Fruit fly (Drosophila melanogaster): ENCODE data around the gene CG31913.

Gene CG31913

dm6 chr2L:5783731-5784130 is at the start of gene CG31913:
TSS of gene CG31913 (plus strand) at chr2L:5784031.
- TF ChIP-seq insv (optimal IDR thresholded peaks at IDR 0.05) (no peak), h (optimal IDR thresholded peaks at IDR 0.05) (no peak), Sin3A (optimal IDR thresholded peaks at IDR 0.05) (no peak), psq (optimal IDR thresholded peaks at IDR 0.05) (no peak), ttk (optimal IDR thresholded peaks at IDR 0.05) (no peak), Myc (optimal IDR thresholded peaks at IDR 0.05) (no peak)

dm6 chr2L:5740740-5741139 is 43.1 kb upstream of the CG31913 start:
- no peak for TF ChIP-seq Sin3A (optimal IDR thresholded peaks at IDR 0.05)
- no peak for TF ChIP-seq insv (optimal IDR thresholded peaks at IDR 0.05)
- TF ChIP-seq h (optimal IDR thresholded peaks at IDR 0.05): no peak
- TF ChIP-seq psq (optimal IDR thresholded peaks at IDR 0.05): no peak
- no peak for TF ChIP-seq Myc (optimal IDR thresholded peaks at IDR 0.05)
- no peak for TF ChIP-seq ttk (optimal IDR thresholded peaks at IDR 0.05)

dm6 chr2L:5741144-5741543 is 42.7 kb upstream of the CG31913 start, which contains the start of gene CG11147:
TSS of gene CG11147 (minus strand) at chr2L:5741244.
- TF ChIP-seq h (optimal IDR thresholded peaks at IDR 0.05): no peak
- no peak for TF ChIP-seq insv (optimal IDR thresholded peaks at IDR 0.05)
- TF ChIP-seq ttk (optimal IDR thresholded peaks at IDR 0.05): no peak
- no peak for TF ChIP-seq Sin3A (optimal IDR thresholded peaks at IDR 0.05)
- no peak for TF ChIP-seq Myc (optimal IDR thresholded peaks at IDR 0.05)
- TF ChIP-seq psq (optimal IDR thresholded peaks at IDR 0.05): no peak

- TF ChIP-seq insv (optimal IDR thresholded peaks at IDR 0.05) (no peak), ttk (optimal IDR thresholded peaks at IDR 0.05) (no peak), Sin3A (optimal IDR thresholded peaks at IDR 0.05) (no peak), Myc (optimal IDR thresholded peaks at IDR 0.05) (no peak), psq (optimal IDR thresholded peaks at IDR 0.05) (no peak), h (optimal IDR thresholded peaks at IDR 0.05) (no peak)
Observed at dm6 chr2L:5742437-5742836, 41.4 kb upstream of the CG31913 start.

- TF ChIP-seq Sin3A (optimal IDR thresholded peaks at IDR 0.05) (no peak), Myc (optimal IDR thresholded peaks at IDR 0.05) (no peak), psq (optimal IDR thresholded peaks at IDR 0.05) (no peak), insv (optimal IDR thresholded peaks at IDR 0.05) (no peak), ttk (optimal IDR thresholded peaks at IDR 0.05) (no peak), h (optimal IDR thresholded peaks at IDR 0.05) (no peak)
Observed at dm6 chr2L:5743537-5744148, 40.2 kb upstream of the CG31913 start.

- TF ChIP-seq psq (optimal IDR thresholded peaks at IDR 0.05) (no peak), Sin3A (optimal IDR thresholded peaks at IDR 0.05) (no peak)
Observed at dm6 chr2L:5745857-5746256, 38.0 kb upstream of the CG31913 start, which contains the start of gene CG11029. TSS of gene CG11029 (plus strand) at chr2L:5746157.

dm6 chr2L:5748188-5748587 is 35.6 kb upstream of the CG31913 start:
- TF ChIP-seq psq (optimal IDR thresholded peaks at IDR 0.05) (no peak), Myc (optimal IDR thresholded peaks at IDR 0.05) (no peak), Sin3A (optimal IDR thresholded peaks at IDR 0.05) (no peak), h (optimal IDR thresholded peaks at IDR 0.05) (no peak), ttk (optimal IDR thresholded peaks at IDR 0.05) (no peak), insv (optimal IDR thresholded peaks at IDR 0.05) (no peak)

dm6 chr2L:5751448-5751847 is 32.4 kb upstream of the CG31913 start:
- no peak for TF ChIP-seq h (optimal IDR thresholded peaks at IDR 0.05)
- no peak for TF ChIP-seq ttk (optimal IDR thresholded peaks at IDR 0.05)
- no peak for TF ChIP-seq Myc (optimal IDR thresholded peaks at IDR 0.05)
- TF ChIP-seq Sin3A (optimal IDR thresholded peaks at IDR 0.05): no peak
- TF ChIP-seq psq (optimal IDR thresholded peaks at IDR 0.05): no peak
- no peak for TF ChIP-seq insv (optimal IDR thresholded peaks at IDR 0.05)

dm6 chr2L:5765139-5765538 is 18.7 kb upstream of the CG31913 start:
- TF ChIP-seq Sin3A (optimal IDR thresholded peaks at IDR 0.05) (no peak), h (optimal IDR thresholded peaks at IDR 0.05) (no peak), psq (optimal IDR thresholded peaks at IDR 0.05) (no peak), ttk (optimal IDR thresholded peaks at IDR 0.05) (no peak), insv (optimal IDR thresholded peaks at IDR 0.05) (no peak), Myc (optimal IDR thresholded peaks at IDR 0.05) (no peak)

- TF ChIP-seq Myc (optimal IDR thresholded peaks at IDR 0.05): no peak
- TF ChIP-seq Sin3A (optimal IDR thresholded peaks at IDR 0.05): no peak
- TF ChIP-seq ttk (optimal IDR thresholded peaks at IDR 0.05): no peak
- TF ChIP-seq h (optimal IDR thresholded peaks at IDR 0.05): no peak
- no peak for TF ChIP-seq insv (optimal IDR thresholded peaks at IDR 0.05)
- TF ChIP-seq psq (optimal IDR thresholded peaks at IDR 0.05): no peak
Observed at dm6 chr2L:5766042-5766441, 17.8 kb upstream of the CG31913 start, which contains the start of gene obst-E. TSS of gene obst-E (minus strand) at chr2L:5766142.

dm6 chr2L:5766498-5767008 is 17.3 kb upstream of the CG31913 start:
- no peak for TF ChIP-seq Myc (optimal IDR thresholded peaks at IDR 0.05)
- TF ChIP-seq ttk (optimal IDR thresholded peaks at IDR 0.05): no peak
- TF ChIP-seq psq (optimal IDR thresholded peaks at IDR 0.05): no peak
- no peak for TF ChIP-seq Sin3A (optimal IDR thresholded peaks at IDR 0.05)
- TF ChIP-seq h (optimal IDR thresholded peaks at IDR 0.05): no peak
- TF ChIP-seq insv (optimal IDR thresholded peaks at IDR 0.05): no peak

- no peak for TF ChIP-seq ttk (optimal IDR thresholded peaks at IDR 0.05)
- TF ChIP-seq h (optimal IDR thresholded peaks at IDR 0.05): no peak
- no peak for TF ChIP-seq psq (optimal IDR thresholded peaks at IDR 0.05)
- no peak for TF ChIP-seq insv (optimal IDR thresholded peaks at IDR 0.05)
- no peak for TF ChIP-seq Sin3A (optimal IDR thresholded peaks at IDR 0.05)
- TF ChIP-seq Myc (optimal IDR thresholded peaks at IDR 0.05): no peak
Observed at dm6 chr2L:5771179-5771578, 12.7 kb upstream of the CG31913 start.

dm6 chr2L:5772262-5772661 is 11.6 kb upstream of the CG31913 start:
- TF ChIP-seq psq (optimal IDR thresholded peaks at IDR 0.05): no peak
- no peak for TF ChIP-seq h (optimal IDR thresholded peaks at IDR 0.05)
- no peak for TF ChIP-seq ttk (optimal IDR thresholded peaks at IDR 0.05)
- no peak for TF ChIP-seq Myc (optimal IDR thresholded peaks at IDR 0.05)
- TF ChIP-seq Sin3A (optimal IDR thresholded peaks at IDR 0.05): no peak

Data from Kc167 (cell line).